Worm (Caenorhabditis elegans) whole organism, late embryonic: Measurements from ENCODE around the gene gst-28.

Experiments
- C08G9.2 ChIP-seq: sonication (generic microtip); optimal IDR thresholded peaks from 2 replicates; lab custom pipeline; 2016; ENCODE audit warnings: mild to moderate bottlenecking, missing genetic modification characterization, moderate library complexity, missing compliant biosample characterization
- K02D7.2 ChIP-seq: sonication (generic microtip); optimal IDR thresholded peaks from 2 replicates; lab custom pipeline; 2017; ENCODE audit warnings: mild to moderate bottlenecking, missing genetic modification characterization, missing compliant biosample characterization
- ama-1 ChIP-seq: fragments of 150-350 bp; optimal IDR thresholded peaks from 2 replicates; lab custom pipeline; 2014
- ceh-24 ChIP-seq: sonication (generic microtip); optimal IDR thresholded peaks from 2 replicates; lab custom pipeline; 2016; ENCODE audit warnings: mild to moderate bottlenecking, missing genetic modification characterization, missing compliant biosample characterization
- ceh-45 ChIP-seq: fragments of 200-800 bp; sonication (Bioruptor generic); IDR thresholded peaks from 2 replicates; pipeline ENCODE4 v1.3.6; 2022; ENCODE audit warnings: missing genetic modification reagents, missing genetic modification characterization, missing compliant biosample characterization
- dve-1 ChIP-seq: sonication (generic microtip); optimal IDR thresholded peaks from 2 replicates; lab custom pipeline; 2017; ENCODE audit warnings: antibody characterized with exemption, mild to moderate bottlenecking, missing genetic modification characterization, missing compliant biosample characterization
- elt-2 ChIP-seq: sonication (generic microtip); optimal IDR thresholded peaks from 2 replicates; lab custom pipeline; 2016; ENCODE audit warnings: missing genetic modification reagents, missing genetic modification characterization, missing compliant biosample characterization
- gmeb-2 ChIP-seq: sonication (generic microtip); optimal IDR thresholded peaks from 2 replicates; lab custom pipeline; 2016; ENCODE audit warnings: missing genetic modification characterization, inconsistent platforms, missing compliant biosample characterization
- nfya-1 ChIP-seq: sonication (generic microtip); optimal IDR thresholded peaks from 2 replicates; lab custom pipeline; 2017; ENCODE audit warnings: missing genetic modification characterization, mild to moderate bottlenecking, missing compliant biosample characterization, antibody characterized with exemption, moderate library complexity
- nhr-232 ChIP-seq: sonication (generic microtip); optimal IDR thresholded peaks from 2 replicates; lab custom pipeline; 2016; ENCODE audit warnings: missing genetic modification characterization, missing compliant biosample characterization
- pat-9 ChIP-seq: fragments of 200-800 bp; sonication (Bioruptor generic); optimal IDR thresholded peaks from 2 replicates; lab custom pipeline; 2018; ENCODE audit warnings: mild to moderate bottlenecking, missing genetic modification characterization, moderate library complexity, missing compliant biosample characterization
- sox-4 ChIP-seq: sonication (generic microtip); optimal IDR thresholded peaks from 2 replicates; lab custom pipeline; 2017; ENCODE audit warnings: mild to moderate bottlenecking, missing genetic modification characterization, inconsistent platforms, missing compliant biosample characterization
- syd-9 ChIP-seq: sonication (generic microtip); optimal IDR thresholded peaks from 2 replicates; lab custom pipeline; 2016; ENCODE audit warnings: mild to moderate bottlenecking, missing genetic modification characterization, moderate library complexity, missing compliant biosample characterization
- zip-5 ChIP-seq: sonication (generic microtip); optimal IDR thresholded peaks from 2 replicates; lab custom pipeline; 2016; ENCODE audit warnings: missing genetic modification characterization, missing compliant biosample characterization

DNA sequence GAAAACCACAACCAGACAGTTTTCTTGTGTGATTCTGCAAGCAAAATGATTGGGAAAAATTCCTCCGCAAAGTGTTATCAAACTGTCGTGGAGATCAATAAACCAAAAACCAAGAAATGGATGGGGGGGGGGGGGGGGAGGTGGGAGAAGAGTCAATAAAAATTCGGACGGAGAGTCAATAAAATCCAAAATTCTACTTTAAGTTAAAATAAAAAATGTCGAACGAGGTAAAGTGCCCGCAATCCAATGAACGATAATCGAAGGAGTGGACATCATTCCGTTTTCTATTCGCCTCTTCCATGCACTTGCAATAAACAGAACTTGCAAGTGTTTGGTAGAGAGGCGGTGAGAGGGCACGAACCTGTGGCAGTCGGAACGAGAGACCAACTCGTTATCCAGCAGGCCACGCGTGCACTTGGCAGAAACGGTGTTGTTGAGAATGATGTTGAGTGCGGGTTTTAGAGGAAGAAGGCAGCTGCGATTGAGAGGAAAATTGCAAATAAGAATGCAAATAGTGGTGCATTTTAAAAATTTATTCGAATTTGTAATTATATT is 1.6 kb downstream of the gst-28 start, which contains the start of gene gst-27:
- TF ChIP-seq ama-1 (no peak), nhr-232 (tag; lab: Kevin White, UChicago) (peak; percentile 74), elt-2 (tag; lab: Kevin White, UChicago) (peak; percentile 84), pat-9 (tag; lab: Kevin White, UChicago) (peak; percentile 81), dve-1 (tag; lab: Kevin White, UChicago) (peak; percentile 86), gmeb-2 (peak; percentile 76), zip-5 (tag; lab: Kevin White, UChicago) (peak; percentile 53), K02D7.2 (tag; lab: Kevin White, UChicago) (peak; percentile 69), nfya-1 (tag; lab: Kevin White, UChicago) (peak; percentile 87), C08G9.2 (tag; lab: Kevin White, UChicago) (peak; percentile 75), ceh-24 (tag; lab: Kevin White, UChicago) (peak; percentile 55), syd-9 (tag; lab: Kevin White, UChicago) (peak; percentile 75), sox-4 (tag; lab: Kevin White, UChicago) (peak; percentile 87), ceh-45 (GFP tag; lab: Robert Waterston, UW) (peak; percentile 68)
